Fruit fly (Drosophila melanogaster) whole organism, wandering third instar larva: ENCODE data around the gene CG11700.

Source experiments
- Abd-B ChIP-seq: fragments of >200 bp; optimal IDR thresholded peaks from 2 replicates; lab custom pipeline; 2017; ENCODE audit warnings: missing biosample characterization, missing genetic modification characterization
- Dfd ChIP-seq: fragments of >200 bp; optimal IDR thresholded peaks from 2 replicates; lab custom pipeline; 2017; ENCODE audit warnings: missing biosample characterization, missing genetic modification characterization
- Hr83 ChIP-seq: fragments of 200-300 bp; sonication (Bioruptor generic); optimal IDR thresholded peaks from 2 replicates; lab custom pipeline; 2016; ENCODE audit warnings: missing biosample characterization, mild to moderate bottlenecking, missing genetic modification characterization, moderate library complexity; ENCODE audit not compliant: poor library complexity, severe bottlenecking
- br ChIP-seq: fragments of 200-800 bp; sonication (Bioruptor generic); optimal IDR thresholded peaks from 2 replicates; lab custom pipeline; 2016; ENCODE audit warnings: missing biosample characterization, missing genetic modification characterization
- fru ChIP-seq: fragments of 200-800 bp; sonication (Bioruptor generic); optimal IDR thresholded peaks from 3 replicates; lab custom pipeline; 2016; ENCODE audit warnings: missing biosample characterization, mild to moderate bottlenecking, missing genetic modification characterization
- lola ChIP-seq: fragments of >200 bp; optimal IDR thresholded peaks from 2 replicates; lab custom pipeline; 2017; ENCODE audit warnings: missing biosample characterization, missing genetic modification characterization
- pan ChIP-seq: fragments of >200 bp; optimal IDR thresholded peaks from 2 replicates; lab custom pipeline; 2017
- psq ChIP-seq: fragments of 200-800 bp; sonication (Bioruptor generic); optimal IDR thresholded peaks from 3 replicates; lab custom pipeline; 2017; ENCODE audit warnings: missing biosample characterization, mild to moderate bottlenecking, missing genetic modification characterization, moderate library complexity
- sage ChIP-seq: fragments of 200-800 bp; sonication (Bioruptor generic); optimal IDR thresholded peaks from 2 replicates; lab custom pipeline; 2016; ENCODE audit warnings: missing biosample characterization, mild to moderate bottlenecking, missing genetic modification characterization
- usp ChIP-seq: fragments of >200 bp; optimal IDR thresholded peaks from 2 replicates; lab custom pipeline; 2017; ENCODE audit warnings: missing biosample characterization, missing genetic modification characterization

dm6 chrX:6310408-6310807, 27.0 kb upstream of the CG11700 start:
- TF ChIP-seq Hr83 (GFP tag; lab: Kevin White, UChicago) (no peak), br (GFP tag; lab: Kevin White, UChicago) (no peak), fru (GFP tag; lab: Kevin White, UChicago) (no peak), sage (no peak), psq (GFP tag; lab: Kevin White, UChicago) (no peak), usp (no peak), lola (GFP tag; lab: Kevin White, UChicago) (no peak), pan (lab: Kevin White, UChicago) (no peak), Dfd (GFP tag; lab: Kevin White, UChicago) (no peak), Abd-B (GFP tag; lab: Kevin White, UChicago) (no peak)
